Fruit fly (Drosophila melanogaster): ENCODE measurements around the gene bin.

dm6 chr3L:6995364-6995749, 4.9 kb downstream of the bin start:
- no peak for TF ChIP-seq CG8159 (tag; optimal IDR thresholded peaks at IDR 0.05)
- no peak for TF ChIP-seq Ets98B (GFP tag; IDR thresholded peaks at IDR 0.05)
- no peak for TF ChIP-seq rn (GFP tag; IDR thresholded peaks at IDR 0.05)
- TF ChIP-seq CG10348 (GFP tag; IDR thresholded peaks at IDR 0.05), result no peak
- no peak for TF ChIP-seq Pif1A (GFP tag; optimal IDR thresholded peaks at IDR 0.05)

Data from whole organism, pupa.